Fruit fly (Drosophila melanogaster) whole organism, embryonic: ENCODE measurements around the gene CCT7.

Experiments used
- B-H1 ChIP-seq: fragments of 200-800 bp; sonication (Bioruptor generic); IDR thresholded peaks from 3 replicates; pipeline ENCODE4 v1.3.6; 2022; ENCODE audit warnings: missing biosample characterization, missing genetic modification characterization
- CG10267 ChIP-seq: fragments of 200-800 bp; sonication (Bioruptor generic); optimal IDR thresholded peaks from 2 replicates; lab custom pipeline; 2018; ENCODE audit warnings: missing biosample characterization, mild to moderate bottlenecking, missing genetic modification characterization, moderate library complexity
- CG10979 ChIP-seq: fragments of 200-800 bp; sonication (Bioruptor generic); optimal IDR thresholded peaks from 2 replicates; lab custom pipeline; 2018; ENCODE audit warnings: missing biosample characterization, mild to moderate bottlenecking, missing genetic modification characterization, moderate library complexity
- CG11695 ChIP-seq: fragments of 200-800 bp; sonication (Bioruptor generic); IDR thresholded peaks from 3 replicates; pipeline ENCODE4 v1.3.6; 2022; ENCODE audit warnings: missing biosample characterization, missing genetic modification characterization
- CG11723 ChIP-seq: fragments of 200-800 bp; sonication (Bioruptor generic); optimal IDR thresholded peaks from 2 replicates; lab custom pipeline; 2017; ENCODE audit warnings: missing biosample characterization, mild to moderate bottlenecking, missing genetic modification characterization
- CG15073 ChIP-seq: fragments of 200-800 bp; sonication (Bioruptor generic); optimal IDR thresholded peaks from 2 replicates; lab custom pipeline; 2016; ENCODE audit warnings: missing biosample characterization, missing genetic modification characterization
- CG15601 ChIP-seq: fragments of 200-800 bp; sonication (Bioruptor generic); optimal IDR thresholded peaks from 3 replicates; lab custom pipeline; 2019; ENCODE audit warnings: missing biosample characterization, mild to moderate bottlenecking, missing genetic modification characterization, moderate library complexity
- CG16779 ChIP-seq: fragments of 200-800 bp; sonication (Bioruptor generic); IDR thresholded peaks from 2 replicates; pipeline ENCODE4 v1.3.6; 2022; ENCODE audit warnings: missing biosample characterization, missing genetic modification characterization
- CG16815 ChIP-seq: fragments of 200-800 bp; sonication (Bioruptor generic); optimal IDR thresholded peaks from 3 replicates; lab custom pipeline; 2017; ENCODE audit warnings: missing biosample characterization, mild to moderate bottlenecking, missing genetic modification characterization
- CG17361 ChIP-seq: fragments of 200-800 bp; sonication (Bioruptor generic); IDR thresholded peaks from 3 replicates; pipeline ENCODE4 v1.3.6; 2022; ENCODE audit warnings: missing biosample characterization, missing genetic modification characterization
- CG1792 ChIP-seq: fragments of 200-800 bp; sonication (Bioruptor generic); optimal IDR thresholded peaks from 2 replicates; lab custom pipeline; 2016; ENCODE audit warnings: missing biosample characterization, missing genetic modification characterization
- CG2678 ChIP-seq: fragments of 200-800 bp; sonication (Bioruptor generic); optimal IDR thresholded peaks from 3 replicates; lab custom pipeline; 2019; ENCODE audit warnings: missing biosample characterization, mild to moderate bottlenecking, missing genetic modification characterization, moderate library complexity
- CG2712 ChIP-seq: fragments of 200-800 bp; optimal IDR thresholded peaks from 3 replicates; lab custom pipeline; 2019; ENCODE audit warnings: missing biosample characterization, mild to moderate bottlenecking, missing genetic modification characterization, moderate library complexity
- CG30403 ChIP-seq: fragments of 200-800 bp; sonication (Bioruptor generic); optimal IDR thresholded peaks from 3 replicates; lab custom pipeline; 2016; ENCODE audit warnings: missing biosample characterization, missing genetic modification characterization
- CG30431 ChIP-seq: fragments of 200-800 bp; sonication (Bioruptor generic); optimal IDR thresholded peaks from 2 replicates; lab custom pipeline; 2017; ENCODE audit warnings: missing biosample characterization, missing genetic modification characterization
- CG4820 ChIP-seq: fragments of 200-800 bp; sonication (Bioruptor generic); optimal IDR thresholded peaks from 3 replicates; lab custom pipeline; 2016; ENCODE audit warnings: missing biosample characterization, missing genetic modification characterization
- CG5953 ChIP-seq: fragments of 200-800 bp; sonication (Bioruptor generic); IDR thresholded peaks from 2 replicates; pipeline ENCODE4 v1.3.6; 2022; ENCODE audit warnings: missing biosample characterization, missing genetic modification characterization
- CG6175 ChIP-seq: fragments of 200-800 bp; sonication (Bioruptor generic); IDR thresholded peaks from 3 replicates; pipeline ENCODE4 v1.3.6; 2022; ENCODE audit warnings: missing biosample characterization, missing genetic modification characterization
- CG6272 ChIP-seq: fragments of 200-800 bp; sonication (Bioruptor generic); IDR thresholded peaks from 2 replicates; pipeline ENCODE4 v1.3.6; 2022; ENCODE audit warnings: missing biosample characterization, missing genetic modification characterization
- CG6765 ChIP-seq: fragments of 200-800 bp; sonication (Bioruptor generic); optimal IDR thresholded peaks from 3 replicates; lab custom pipeline; 2017; ENCODE audit warnings: missing biosample characterization, mild to moderate bottlenecking, missing genetic modification characterization
- CG7928 ChIP-seq: fragments of 200-800 bp; sonication (Bioruptor generic); optimal IDR thresholded peaks from 2 replicates; lab custom pipeline; 2017; ENCODE audit warnings: missing biosample characterization, mild to moderate bottlenecking, missing genetic modification characterization
- CTCF ChIP-seq: fragments of 200-800 bp; sonication (Bioruptor generic); optimal IDR thresholded peaks from 2 replicates; lab custom pipeline; 2017; ENCODE audit warnings: missing biosample characterization, mild to moderate bottlenecking, missing genetic modification characterization, moderate library complexity
- Camta ChIP-seq: fragments of 200-800 bp; sonication (Bioruptor generic); optimal IDR thresholded peaks from 2 replicates; lab custom pipeline; 2016; ENCODE audit warnings: missing biosample characterization, missing genetic modification characterization
- Dek ChIP-seq: fragments of 200-800 bp; sonication (Bioruptor generic); optimal IDR thresholded peaks from 3 replicates; lab custom pipeline; 2019; ENCODE audit warnings: missing biosample characterization, mild to moderate bottlenecking, missing genetic modification characterization, moderate library complexity
- E2f2 ChIP-seq: fragments of 200-800 bp; sonication (Bioruptor generic); IDR thresholded peaks from 2 replicates; pipeline ENCODE4 v1.3.6; 2022; ENCODE audit warnings: missing biosample characterization, missing genetic modification characterization
- GATAe ChIP-seq: fragments of 200-800 bp; sonication (Bioruptor generic); conservative IDR thresholded peaks from 2 replicates; pipeline ENCODE4 v1.3.6; 2022; ENCODE audit warnings: missing biosample characterization, missing genetic modification characterization
- H15 ChIP-seq: fragments of 200-800 bp; sonication (Bioruptor generic); IDR thresholded peaks from 3 replicates; pipeline ENCODE4 v1.3.6; 2022; ENCODE audit warnings: missing biosample characterization, missing genetic modification characterization
- HLH3B ChIP-seq: fragments of 200-800 bp; sonication (Bioruptor generic); IDR thresholded peaks from 2 replicates; pipeline ENCODE4 v1.3.6; 2022; ENCODE audit warnings: missing biosample characterization, missing genetic modification characterization
- Lhr ChIP-seq: fragments of 200-800 bp; sonication (Bioruptor generic); optimal IDR thresholded peaks from 3 replicates; lab custom pipeline; 2017; ENCODE audit warnings: mild to moderate bottlenecking, missing biosample characterization, missing genetic modification reagents, missing genetic modification characterization
- Med ChIP-seq: fragments of 200-800 bp; sonication (Bioruptor generic); peaks from one replicate; lab custom pipeline; 2016; ENCODE audit warnings: missing biosample characterization, missing genetic modification characterization, mild to moderate bottlenecking, inconsistent platforms, moderate library complexity
- NFAT ChIP-seq: fragments of 200-800 bp; sonication (Bioruptor generic); IDR thresholded peaks from 2 replicates; pipeline ENCODE4 v1.3.6; 2022; ENCODE audit warnings: missing biosample characterization, missing genetic modification characterization
- Nf-YC ChIP-seq: fragments of 200-800 bp; optimal IDR thresholded peaks from 3 replicates; lab custom pipeline; 2019; ENCODE audit warnings: missing biosample characterization, mild to moderate bottlenecking, missing genetic modification characterization, moderate library complexity
- Ssrp ChIP-seq: fragments of 200-800 bp; sonication (Bioruptor generic); optimal IDR thresholded peaks from 2 replicates; lab custom pipeline; 2018; ENCODE audit warnings: missing biosample characterization, mild to moderate bottlenecking, missing genetic modification characterization, moderate library complexity
- bowl ChIP-seq: fragments of 200-800 bp; sonication (Bioruptor generic); IDR thresholded peaks from 2 replicates; pipeline ENCODE4 v1.3.6; 2022; ENCODE audit warnings: missing biosample characterization, missing genetic modification characterization
- cad ChIP-seq: fragments of >200 bp; optimal IDR thresholded peaks from 2 replicates; lab custom pipeline; 2017; ENCODE audit warnings: missing biosample characterization, missing genetic modification characterization
- cas ChIP-seq: fragments of 200-800 bp; sonication (Bioruptor generic); IDR thresholded peaks from 2 replicates; pipeline ENCODE4 v1.3.6; 2022; ENCODE audit warnings: missing biosample characterization, missing genetic modification characterization
- crc ChIP-seq: fragments of 200-800 bp; sonication (Bioruptor generic); optimal IDR thresholded peaks from 2 replicates; lab custom pipeline; 2016; ENCODE audit warnings: missing biosample characterization, missing genetic modification characterization
- dm ChIP-seq: fragments of 200-800 bp; sonication (Bioruptor generic); optimal IDR thresholded peaks from 3 replicates; lab custom pipeline; 2016; ENCODE audit warnings: missing biosample characterization, missing genetic modification characterization
- gfzf ChIP-seq: fragments of 200-800 bp; sonication (Bioruptor generic); optimal IDR thresholded peaks from 2 replicates; lab custom pipeline; 2016; ENCODE audit warnings: missing biosample characterization, mild to moderate bottlenecking, missing genetic modification characterization, moderate library complexity
- gsb ChIP-seq: fragments of 200-800 bp; sonication (Bioruptor generic); IDR thresholded peaks from 2 replicates; pipeline ENCODE4 v1.3.6; 2022; ENCODE audit warnings: missing biosample characterization, missing genetic modification characterization
- ham ChIP-seq: fragments of 200-800 bp; sonication (Bioruptor generic); IDR thresholded peaks from 2 replicates; pipeline ENCODE4 v1.3.6; 2022; ENCODE audit warnings: missing biosample characterization, missing genetic modification characterization
- insv ChIP-seq, 2 experiments: fragments of 200-800 bp; sonication (Bioruptor generic); optimal IDR thresholded peaks; 3 replicates each; lab custom pipeline; 2016 to 2018; ENCODE audit warnings: missing biosample characterization in 2 of 2, missing genetic modification characterization in 2 of 2
- jing ChIP-seq: fragments of 200-800 bp; sonication (Bioruptor generic); optimal IDR thresholded peaks from 2 replicates; lab custom pipeline; 2018; ENCODE audit warnings: missing biosample characterization, mild to moderate bottlenecking, missing genetic modification characterization
- odd ChIP-seq: fragments of 200-800 bp; sonication (Bioruptor generic); optimal IDR thresholded peaks from 2 replicates; lab custom pipeline; 2017; ENCODE audit warnings: missing biosample characterization, mild to moderate bottlenecking, missing genetic modification characterization
- repo ChIP-seq: fragments of 200-800 bp; sonication (Bioruptor generic); optimal IDR thresholded peaks from 2 replicates; lab custom pipeline; 2016; ENCODE audit warnings: missing biosample characterization, missing genetic modification characterization
- sob ChIP-seq: fragments of 200-800 bp; sonication (Bioruptor generic); IDR thresholded peaks from 2 replicates; pipeline ENCODE4 v1.3.6; 2022; ENCODE audit warnings: missing biosample characterization, missing genetic modification characterization
- sr ChIP-seq: fragments of 200-800 bp; sonication (Bioruptor generic); IDR thresholded peaks from 3 replicates; pipeline ENCODE4 v1.3.6; 2022; ENCODE audit warnings: missing biosample characterization, missing genetic modification characterization
- tin ChIP-seq: fragments of 200-800 bp; sonication (Bioruptor generic); optimal IDR thresholded peaks from 3 replicates; lab custom pipeline; 2016; ENCODE audit warnings: missing biosample characterization, missing genetic modification characterization
- trh ChIP-seq: fragments of 200-800 bp; sonication (Bioruptor generic); optimal IDR thresholded peaks from 2 replicates; lab custom pipeline; 2016; ENCODE audit warnings: missing biosample characterization, missing genetic modification characterization
- twi ChIP-seq: fragments of 200-800 bp; optimal IDR thresholded peaks from 2 replicates; lab custom pipeline; 2019; ENCODE audit warnings: missing biosample characterization, mild to moderate bottlenecking, missing genetic modification characterization, moderate library complexity
- wek ChIP-seq: fragments of 200-800 bp; sonication (Bioruptor generic); optimal IDR thresholded peaks from 3 replicates; lab custom pipeline; 2018; ENCODE audit warnings: missing biosample characterization, mild to moderate bottlenecking, missing genetic modification characterization, moderate library complexity
- zen2 ChIP-seq: fragments of 200-800 bp; sonication (Bioruptor generic); IDR thresholded peaks from 3 replicates; pipeline ENCODE4 v1.3.6; 2022; ENCODE audit warnings: missing biosample characterization, missing genetic modification characterization; ENCODE audit not compliant: partially characterized antibody

Gene CCT7

dm6 chr3R:8846154-8846648 lies 44.8 kb downstream of the CCT7 start (continued):
- no peak for TF ChIP-seq CG30403 (GFP tag; lab: Kevin White, UChicago)
- TF ChIP-seq CG2678 (tag; lab: Kevin White, UChicago): peak; percentile 63
- no peak for TF ChIP-seq NFAT
- peak; percentile 75 for TF ChIP-seq odd
- no peak for TF ChIP-seq CG4820 (GFP tag; lab: Kevin White, UChicago)
- peak in 1 of 2 experiments; percentile 83 for TF ChIP-seq insv (GFP tag; optimal IDR thresholded peaks at IDR 0.05; lab: Kevin White, UChicago)
- TF ChIP-seq gsb (GFP tag; lab: Robert Waterston, UW): 0 out of 2 replicates have a peak, but pooled peaks have one; percentile 29
- TF ChIP-seq ham (GFP tag; lab: Robert Waterston, UW): no peak
- TF ChIP-seq sr (GFP tag; lab: Robert Waterston, UW): peak; percentile 4; the same call in 1 of the 3 replicates
- TF ChIP-seq trh: peak; percentile 10
- TF ChIP-seq CG30431: no peak
- TF ChIP-seq GATAe (GFP tag; lab: Robert Waterston, UW): no peak
- no peak for TF ChIP-seq CG5953
- no peak; the same call in 1 of the 2 replicates for TF ChIP-seq E2f2
- peak; percentile 34 for TF ChIP-seq dm (GFP tag; lab: Kevin White, UChicago)
- peak; percentile 30 for TF ChIP-seq repo (GFP tag; lab: Kevin White, UChicago)
- no peak for TF ChIP-seq jing (GFP tag; lab: Kevin White, UChicago)
- peak; percentile 69 for TF ChIP-seq CG6765 (GFP tag; lab: Kevin White, UChicago)
- no peak; the same call in 2 of the 3 replicates for TF ChIP-seq B-H1
- no peak for TF ChIP-seq Lhr
- peak; percentile 53 for TF ChIP-seq Nf-YC (tag; lab: Kevin White, UChicago)
- TF ChIP-seq Ssrp (tag; lab: Kevin White, UChicago): no peak
- TF ChIP-seq CG10979 (tag; lab: Kevin White, UChicago): peak; percentile 36
- TF ChIP-seq CG11695 (GFP tag; lab: Robert Waterston, UW): peak; percentile 67; the same call in 2 of the 3 replicates
- peak; percentile 23 for TF ChIP-seq CG10267 (tag; lab: Kevin White, UChicago)
- no peak for TF ChIP-seq CG16815
- peak; percentile 51 for TF ChIP-seq CG15601
- peak; percentile 57; the same call in 1 of the 2 replicates for TF ChIP-seq HLH3B
- TF ChIP-seq CG6175 (GFP tag; lab: Robert Waterston, UW): no peak
- peak; percentile 46 for TF ChIP-seq CG11723
- TF ChIP-seq Camta (GFP tag; lab: Kevin White, UChicago): peak; percentile 50
- no peak for TF ChIP-seq CG15073 (GFP tag; lab: Kevin White, UChicago)
- no peak for TF ChIP-seq cas (GFP tag; lab: Robert Waterston, UW)
- TF ChIP-seq wek: peak; percentile 83
- no peak for TF ChIP-seq cad (GFP tag; lab: Kevin White, UChicago)
- no peak for TF ChIP-seq CTCF
- peak; percentile 70; the same call in 1 of the 2 replicates for TF ChIP-seq sob (GFP tag; lab: Robert Waterston, UW)
- peak; percentile 19 for TF ChIP-seq Dek
- peak; percentile 48 for TF ChIP-seq twi (tag; lab: Kevin White, UChicago)
- peak; percentile 66; the same call in 1 of the 2 replicates for TF ChIP-seq CG16779 (GFP tag; lab: Robert Waterston, UW)
- TF ChIP-seq H15 (GFP tag; lab: Robert Waterston, UW): no peak
- no peak for TF ChIP-seq CG6272
- peak; percentile 94 for TF ChIP-seq Med (GFP tag; lab: Kevin White, UChicago)
- TF ChIP-seq bowl (GFP tag; lab: Robert Waterston, UW): no peak
- peak; percentile 24 for TF ChIP-seq CG1792 (GFP tag; lab: Kevin White, UChicago)
- TF ChIP-seq CG17361 (GFP tag; lab: Robert Waterston, UW): peak; percentile 20; the same call in 1 of the 3 replicates
- TF ChIP-seq gfzf (GFP tag; lab: Kevin White, UChicago): no peak
- TF ChIP-seq CG7928 (GFP tag; lab: Kevin White, UChicago): no peak
- peak; percentile 9 for TF ChIP-seq tin (GFP tag; lab: Kevin White, UChicago)
- no peak for TF ChIP-seq crc (GFP tag; lab: Kevin White, UChicago)
- peak; percentile 58 for TF ChIP-seq CG2712 (tag; lab: Kevin White, UChicago)
- TF ChIP-seq zen2 (GFP tag; lab: Robert Waterston, UW): no peak
